Worm (Caenorhabditis elegans) whole organism, young adult: ENCODE measurements around the gene nol-56.

Experiments
- B0019.2 ChIP-seq: fragments of 200-800 bp; sonication (Bioruptor generic); conservative IDR thresholded peaks from 2 replicates; pipeline ENCODE4 v1.3.6; 2022; ENCODE audit warnings: missing genetic modification reagents, missing genetic modification characterization, missing compliant biosample characterization
- D2030.7 ChIP-seq: fragments of 200-800 bp; sonication (Bioruptor generic); IDR thresholded peaks from 2 replicates; pipeline ENCODE4 v1.3.6; 2022; ENCODE audit warnings: missing genetic modification reagents, missing genetic modification characterization, missing compliant biosample characterization
- F22D6.2 ChIP-seq: sonication (generic microtip); optimal IDR thresholded peaks from 2 replicates; lab custom pipeline; 2016; ENCODE audit warnings: mild to moderate bottlenecking, missing genetic modification characterization, missing compliant biosample characterization
- F23B12.7 ChIP-seq: sonication (generic microtip); optimal IDR thresholded peaks from 2 replicates; lab custom pipeline; 2017; ENCODE audit warnings: missing genetic modification characterization, mild to moderate bottlenecking, missing compliant biosample characterization, antibody characterized with exemption, moderate library complexity; ENCODE audit not compliant: insufficient read depth
- F52B5.7 ChIP-seq: sonication (generic microtip); optimal IDR thresholded peaks from 2 replicates; lab custom pipeline; 2016; ENCODE audit warnings: mild to moderate bottlenecking, missing genetic modification characterization, missing compliant biosample characterization
- K11D2.4 ChIP-seq: fragments of 200-800 bp; sonication (Bioruptor generic); IDR thresholded peaks from 2 replicates; pipeline ENCODE4 v1.3.6; 2022; ENCODE audit warnings: missing genetic modification reagents, missing genetic modification characterization, missing compliant biosample characterization
- Y95B8A.8 ChIP-seq: fragments of 200-800 bp; sonication (Bioruptor generic); IDR thresholded peaks from 2 replicates; pipeline ENCODE4 v1.3.6; 2022; ENCODE audit warnings: missing genetic modification reagents, missing genetic modification characterization, missing compliant biosample characterization
- ZK185.1 ChIP-seq: sonication (generic microtip); optimal IDR thresholded peaks from 2 replicates; lab custom pipeline; 2016; ENCODE audit warnings: mild to moderate bottlenecking, missing genetic modification characterization, missing compliant biosample characterization; ENCODE audit not compliant: poor library complexity, severe bottlenecking
- ama-1 ChIP-seq, 3 experiments: fragments of 150-350 bp in 1 of 3; sonication (generic microtip) in 2 of 3; optimal IDR thresholded peaks; 2 replicates each; lab custom pipeline; 2014 to 2018; ENCODE audit warnings: missing biosample characterization in 2 of 3, missing genetic modification characterization in 2 of 3, missing genetic modification reagents in 2 of 3
- attf-5 ChIP-seq: fragments of 200-800 bp; sonication (Bioruptor generic); optimal IDR thresholded peaks from 2 replicates; lab custom pipeline; 2018; ENCODE audit warnings: mild to moderate bottlenecking, missing genetic modification characterization, missing compliant biosample characterization
- bed-1 ChIP-seq: fragments of 200-800 bp; sonication (Bioruptor generic); IDR thresholded peaks from 2 replicates; pipeline ENCODE4 v1.3.6; 2022; ENCODE audit warnings: missing genetic modification reagents, missing genetic modification characterization, missing compliant biosample characterization
- ceh-27 ChIP-seq: fragments of 200-800 bp; sonication (Bioruptor generic); optimal IDR thresholded peaks from 2 replicates; lab custom pipeline; 2018; ENCODE audit warnings: mild to moderate bottlenecking, missing genetic modification characterization, moderate library complexity, missing compliant biosample characterization
- dox-1 ChIP-seq: fragments of 200-800 bp; sonication (Bioruptor generic); IDR thresholded peaks from 2 replicates; pipeline ENCODE4 v1.3.6; 2022; ENCODE audit warnings: missing genetic modification reagents, missing genetic modification characterization, missing compliant biosample characterization
- dpl-1 ChIP-seq: fragments of 150-350 bp; optimal IDR thresholded peaks from 2 replicates; lab custom pipeline; 2014; ENCODE audit warnings: missing biosample characterization, missing genetic modification reagents, missing genetic modification characterization
- efl-1 ChIP-seq: fragments of 150-350 bp; optimal IDR thresholded peaks from 2 replicates; lab custom pipeline; 2014; ENCODE audit warnings: missing biosample characterization, missing genetic modification reagents, missing genetic modification characterization
- egl-18 ChIP-seq: fragments of 200-800 bp; sonication (Bioruptor generic); IDR thresholded peaks from 2 replicates; pipeline ENCODE4 v1.3.6; 2022; ENCODE audit warnings: missing genetic modification reagents, missing genetic modification characterization, missing compliant biosample characterization
- egl-44 ChIP-seq: fragments of 200-800 bp; sonication (Bioruptor generic); IDR thresholded peaks from 2 replicates; pipeline ENCODE4 v1.3.6; 2022; ENCODE audit warnings: missing genetic modification reagents, missing genetic modification characterization, missing compliant biosample characterization
- ekl-4 ChIP-seq: fragments of 200-800 bp; sonication (Bioruptor generic); IDR thresholded peaks from 2 replicates; pipeline ENCODE4 v1.3.6; 2022; ENCODE audit warnings: missing genetic modification reagents, missing genetic modification characterization, missing compliant biosample characterization
- gei-17 ChIP-seq: fragments of 200-800 bp; sonication (Bioruptor generic); optimal IDR thresholded peaks from 2 replicates; lab custom pipeline; 2018; ENCODE audit warnings: mild to moderate bottlenecking, missing genetic modification characterization, missing compliant biosample characterization
- him-1 ChIP-seq: sonication (generic microtip); optimal IDR thresholded peaks from 2 replicates; lab custom pipeline; 2016; ENCODE audit warnings: missing genotype, missing genetic modification reagents, missing genetic modification characterization, missing compliant biosample characterization
- hlh-26 ChIP-seq: fragments of 200-800 bp; sonication (Bioruptor generic); conservative IDR thresholded peaks from 2 replicates; pipeline ENCODE4 v1.3.6; 2022; ENCODE audit warnings: missing genetic modification reagents, missing genetic modification characterization, missing compliant biosample characterization
- hrde-1 ChIP-seq: sonication (generic microtip); optimal IDR thresholded peaks from 2 replicates; lab custom pipeline; 2016; ENCODE audit warnings: missing genetic modification characterization, mild to moderate bottlenecking, missing compliant biosample characterization, moderate library complexity, missing genotype, missing genetic modification reagents, borderline replicate concordance
- let-526 ChIP-seq: fragments of 200-800 bp; sonication (Bioruptor generic); IDR thresholded peaks from 2 replicates; pipeline ENCODE4 v1.3.6; 2022; ENCODE audit warnings: missing genetic modification reagents, missing genetic modification characterization, missing compliant biosample characterization
- lin-35 ChIP-seq, 3 experiments: fragments of 150-350 bp in 2 of 3; sonication (generic microtip) in 1 of 3; optimal IDR thresholded peaks; 2 replicates each; lab custom pipeline; 2014 to 2018; ENCODE audit warnings: missing biosample characterization in 3 of 3, missing genetic modification characterization in 3 of 3, missing genetic modification reagents in 3 of 3
- lin-40 ChIP-seq: sonication (generic microtip); optimal IDR thresholded peaks from 2 replicates; lab custom pipeline; 2016; ENCODE audit warnings: missing genetic modification characterization, mild to moderate bottlenecking, missing compliant biosample characterization, missing genotype, missing genetic modification reagents
- lsl-1 ChIP-seq: fragments of 200-800 bp; sonication (Bioruptor generic); optimal IDR thresholded peaks from 2 replicates; lab custom pipeline; 2018; ENCODE audit warnings: mild to moderate bottlenecking, missing genetic modification characterization, moderate library complexity, missing compliant biosample characterization
- madf-3 ChIP-seq: fragments of 200-800 bp; sonication (Bioruptor generic); IDR thresholded peaks from 2 replicates; pipeline ENCODE4 v1.3.6; 2022; ENCODE audit warnings: missing genetic modification reagents, missing genetic modification characterization, missing compliant biosample characterization
- madf-6 ChIP-seq: fragments of 200-800 bp; sonication (Bioruptor generic); IDR thresholded peaks from 2 replicates; pipeline ENCODE4 v1.3.6; 2022; ENCODE audit warnings: missing genetic modification reagents, missing genetic modification characterization, missing compliant biosample characterization
- madf-8 ChIP-seq: fragments of 200-800 bp; sonication (Bioruptor generic); conservative IDR thresholded peaks from 2 replicates; pipeline ENCODE4 v1.3.6; 2022; ENCODE audit warnings: missing genetic modification reagents, missing genetic modification characterization, missing compliant biosample characterization
- mcd-1 ChIP-seq: fragments of 200-800 bp; sonication (Bioruptor generic); IDR thresholded peaks from 2 replicates; pipeline ENCODE4 v1.3.6; 2022; ENCODE audit warnings: missing genetic modification reagents, missing genetic modification characterization, missing compliant biosample characterization
- nfya-2 ChIP-seq: fragments of 200-800 bp; sonication (Bioruptor generic); IDR thresholded peaks from 2 replicates; pipeline ENCODE4 v1.3.6; 2022; ENCODE audit warnings: missing genetic modification reagents, missing genetic modification characterization, missing compliant biosample characterization
- nhr-80 ChIP-seq: sonication (generic microtip); optimal IDR thresholded peaks from 2 replicates; lab custom pipeline; 2016; ENCODE audit warnings: missing genetic modification characterization, missing compliant biosample characterization
- nhr-90 ChIP-seq: sonication (generic microtip); optimal IDR thresholded peaks from 2 replicates; lab custom pipeline; 2016; ENCODE audit warnings: missing genotype, mild to moderate bottlenecking, missing genetic modification characterization, missing compliant biosample characterization
- pbrm-1 ChIP-seq: fragments of 200-800 bp; sonication (Bioruptor generic); IDR thresholded peaks from 2 replicates; pipeline ENCODE4 v1.3.6; 2022; ENCODE audit warnings: missing genetic modification reagents, missing genetic modification characterization, missing compliant biosample characterization
- pha-4 ChIP-seq: fragments of 150-350 bp; sonication (generic microtip); optimal IDR thresholded peaks from 2 replicates; lab custom pipeline; 2014; ENCODE audit warnings: missing biosample characterization, missing genetic modification reagents, missing genetic modification characterization
- snpc-1.1 ChIP-seq: sonication (generic microtip); optimal IDR thresholded peaks from 2 replicates; lab custom pipeline; 2017; ENCODE audit warnings: missing genetic modification characterization, mild to moderate bottlenecking, missing compliant biosample characterization, antibody characterized with exemption, moderate library complexity, missing genotype, missing genetic modification reagents; ENCODE audit not compliant: insufficient read depth
- snpc-3.4 ChIP-seq: sonication (generic microtip); optimal IDR thresholded peaks from 2 replicates; lab custom pipeline; 2017; ENCODE audit warnings: missing genetic modification characterization, mild to moderate bottlenecking, missing compliant biosample characterization, antibody characterized with exemption, moderate library complexity, missing genotype, missing genetic modification reagents
- snpc-4 ChIP-seq, 5 experiments: fragments of 150-350 bp in 1 of 5; sonication (generic microtip) in 4 of 5; optimal IDR thresholded peaks; 2 replicates each; lab custom pipeline; 2014 to 2018; ENCODE audit warnings: missing genetic modification characterization in 5 of 5, missing biosample characterization in 3 of 5, antibody characterized with exemption in 2 of 5, mild to moderate bottlenecking in 2 of 5, missing compliant biosample characterization in 2 of 5, missing genotype in 2 of 5, moderate library complexity in 2 of 5, missing genetic modification reagents in 1 of 5
- somi-1 ChIP-seq: fragments of 200-800 bp; sonication (Bioruptor generic); optimal IDR thresholded peaks from 2 replicates; lab custom pipeline; 2018; ENCODE audit warnings: mild to moderate bottlenecking, missing genetic modification characterization, missing compliant biosample characterization
- sptf-2 ChIP-seq: fragments of 200-800 bp; sonication (Bioruptor generic); optimal IDR thresholded peaks from 2 replicates; lab custom pipeline; 2018; ENCODE audit warnings: mild to moderate bottlenecking, missing genetic modification characterization, missing compliant biosample characterization
- tlf-1 ChIP-seq: fragments of 200-800 bp; sonication (Bioruptor generic); optimal IDR thresholded peaks from 2 replicates; lab custom pipeline; 2018; ENCODE audit warnings: mild to moderate bottlenecking, missing genetic modification characterization, missing compliant biosample characterization
- ztf-18 ChIP-seq: sonication (generic microtip); optimal IDR thresholded peaks from 2 replicates; lab custom pipeline; 2016; ENCODE audit warnings: missing genotype, mild to moderate bottlenecking, missing genetic modification characterization, missing compliant biosample characterization
- ztf-22 ChIP-seq: fragments of 200-800 bp; sonication (Bioruptor generic); optimal IDR thresholded peaks from 2 replicates; lab custom pipeline; 2018; ENCODE audit warnings: mild to moderate bottlenecking, missing genetic modification characterization, moderate library complexity, missing compliant biosample characterization
- ztf-25 ChIP-seq: fragments of 200-800 bp; sonication (Bioruptor generic); IDR thresholded peaks from 2 replicates; pipeline ENCODE4 v1.3.6; 2022; ENCODE audit warnings: missing genetic modification reagents, missing genetic modification characterization, missing compliant biosample characterization

Gene nol-56

ce11 chrV:10363834-10364233, 11.1 kb upstream of the nol-56 start:
- TF ChIP-seq nhr-90 (tag; lab: Kevin White, UChicago), result no peak
- no peak for TF ChIP-seq gei-17 (GFP tag; lab: Kevin White, UChicago)
- no peak for TF ChIP-seq mcd-1 (GFP tag; lab: Robert Waterston, UW)
- no peak for TF ChIP-seq ceh-27
- no peak for TF ChIP-seq sptf-2
- TF ChIP-seq nfya-2 (GFP tag; lab: Robert Waterston, UW), result no peak
- no peak for TF ChIP-seq somi-1 (GFP tag; lab: Kevin White, UChicago)
- no peak for TF ChIP-seq lin-40
- no peak for TF ChIP-seq egl-18 (GFP tag; lab: Robert Waterston, UW)
- TF ChIP-seq ztf-18, result no peak
- TF ChIP-seq madf-6, result no peak
- no peak for TF ChIP-seq K11D2.4
- no peak for TF ChIP-seq ama-1 (optimal IDR thresholded peaks at IDR 0.05; lab: Kevin White, UChicago)
- no peak for TF ChIP-seq ama-1 (GFP tag; optimal IDR thresholded peaks at IDR 0.05; lab: Kevin White, UChicago)
- TF ChIP-seq tlf-1 (GFP tag; lab: Kevin White, UChicago), result no peak
- no peak for TF ChIP-seq hrde-1 (tag; lab: Kevin White, UChicago)

- TF ChIP-seq pha-4 (tag; lab: Kevin White, UChicago) (peak; percentile 8), ztf-18 (peak; percentile 51), Y95B8A.8 (peak; percentile 56; the same call in 1 of the 2 replicates), somi-1 (GFP tag; lab: Kevin White, UChicago) (no peak), F52B5.7 (tag; lab: Kevin White, UChicago) (no peak), dpl-1 (peak; percentile 68), pbrm-1 (GFP tag; lab: Robert Waterston, UW) (peak; percentile 37; the same call in 1 of the 2 replicates), lin-40 (peak; percentile 41), madf-3 (GFP tag; lab: Robert Waterston, UW) (peak; percentile 99), snpc-4 (GFP tag; optimal IDR thresholded peaks at IDR 0.05; lab: Kevin White, UChicago) (no peak), snpc-4 (tag; optimal IDR thresholded peaks at IDR 0.05; lab: Kevin White, UChicago) (peak in 3 of 4 experiments; percentile 43 to 64 (median 52)), egl-18 (GFP tag; lab: Robert Waterston, UW) (no peak), lin-35 (GFP tag; optimal IDR thresholded peaks at IDR 0.05; lab: Kevin White, UChicago) (peak in 1 of 3 experiments; percentile 42), lsl-1 (GFP tag; lab: Kevin White, UChicago) (peak; percentile 69), snpc-3.4 (peak; percentile 20), D2030.7 (GFP tag; lab: Robert Waterston, UW) (peak; percentile 68), ztf-22 (GFP tag; lab: Kevin White, UChicago) (no peak), ekl-4 (GFP tag; lab: Robert Waterston, UW) (peak; percentile 51; the same call in 1 of the 2 replicates), tlf-1 (GFP tag; lab: Kevin White, UChicago) (peak; percentile 66), snpc-1.1 (tag; lab: Kevin White, UChicago) (no peak), let-526 (GFP tag; lab: Robert Waterston, UW) (0 out of 2 replicates have a peak, but pooled peaks have one; percentile 55), dox-1 (peak; percentile 88), him-1 (no peak), hlh-26 (GFP tag; lab: Robert Waterston, UW) (no peak), ZK185.1 (peak; percentile 47), F22D6.2 (no peak), ztf-25 (GFP tag; lab: Robert Waterston, UW) (0 out of 2 replicates have a peak, but pooled peaks have one; percentile 36), attf-5 (peak; percentile 88), efl-1 (GFP tag; lab: Kevin White, UChicago) (peak; percentile 75), bed-1 (GFP tag; lab: Robert Waterston, UW) (no peak), nhr-80 (tag; lab: Kevin White, UChicago) (peak; percentile 88), B0019.2 (GFP tag; lab: Robert Waterston, UW) (no peak), egl-44 (GFP tag; lab: Robert Waterston, UW) (no peak), F23B12.7 (tag; lab: Kevin White, UChicago) (no peak), madf-8 (GFP tag; lab: Robert Waterston, UW) (peak; percentile 71)
Observed at ce11 chrV:10361830-10362397, 9.1 kb upstream of the nol-56 start, which contains the start of gene cash-1. Gene cash-1, plus strand, starts transcription at chrV:10362261.
